Worm (Caenorhabditis elegans) whole organism, midembryonic: ENCODE measurements around the gene dop-2.

Source experiments
- T22C8.4 ChIP-seq: fragments of 200-800 bp; sonication (Bioruptor generic); IDR thresholded peaks from 2 replicates; pipeline ENCODE4 v1.3.6; 2022; ENCODE audit warnings: missing genetic modification characterization, missing compliant biosample characterization
- cog-1 ChIP-seq: sonication (generic microtip); optimal IDR thresholded peaks from 2 replicates; lab custom pipeline; 2016; ENCODE audit warnings: missing genetic modification characterization, missing compliant biosample characterization
- flt-1 ChIP-seq: fragments of 200-800 bp; sonication (Bioruptor generic); IDR thresholded peaks from 2 replicates; pipeline ENCODE4 v1.3.6; 2022; ENCODE audit warnings: missing genetic modification characterization, missing compliant biosample characterization
- klf-2 ChIP-seq: fragments of 200-800 bp; sonication (Bioruptor generic); conservative IDR thresholded peaks from 2 replicates; pipeline ENCODE4 v1.3.6; 2022; ENCODE audit warnings: missing genetic modification reagents, missing genetic modification characterization, missing compliant biosample characterization
- med-1 ChIP-seq: sonication (generic microtip); optimal IDR thresholded peaks from 2 replicates; lab custom pipeline; 2017; ENCODE audit warnings: missing genetic modification characterization, mild to moderate bottlenecking, missing compliant biosample characterization, antibody characterized with exemption, missing genetic modification reagents; ENCODE audit not compliant: insufficient read depth
- ref-1 ChIP-seq: fragments of 200-800 bp; sonication (Bioruptor generic); conservative IDR thresholded peaks from 2 replicates; pipeline ENCODE4 v1.3.6; 2022; ENCODE audit warnings: missing genetic modification reagents, missing genetic modification characterization, missing compliant biosample characterization
- tab-1 ChIP-seq: fragments of 200-800 bp; sonication (Bioruptor generic); IDR thresholded peaks from 2 replicates; pipeline ENCODE4 v1.3.6; 2022; ENCODE audit warnings: missing genetic modification characterization, missing compliant biosample characterization
- ztf-23 ChIP-seq: fragments of 200-800 bp; sonication (Bioruptor generic); IDR thresholded peaks from 2 replicates; pipeline ENCODE4 v1.3.6; 2022; ENCODE audit warnings: missing genetic modification reagents, missing genetic modification characterization, missing compliant biosample characterization
- ztf-29 ChIP-seq: fragments of 200-800 bp; sonication (Bioruptor generic); IDR thresholded peaks from 2 replicates; pipeline ENCODE4 v1.3.6; 2022; ENCODE audit warnings: missing genetic modification reagents, missing genetic modification characterization, missing compliant biosample characterization

The dop-2 gene

DNA sequence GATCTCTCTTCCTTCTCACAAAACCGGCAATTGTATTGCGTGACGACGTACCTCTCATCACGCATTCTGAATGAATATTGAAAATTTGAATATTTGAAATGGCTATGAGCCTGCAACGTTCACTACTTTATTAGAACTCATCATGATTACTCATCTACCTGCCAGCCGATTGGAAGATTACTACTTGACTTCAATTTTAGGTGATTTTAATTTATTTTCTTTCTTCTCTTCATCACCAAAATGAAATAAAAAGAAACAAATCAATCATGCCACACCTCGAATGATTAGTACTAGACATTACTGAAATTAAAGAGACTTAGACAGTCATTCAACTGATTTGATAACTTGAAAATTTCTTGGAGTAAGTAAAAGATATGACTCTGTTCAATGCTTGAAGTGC, 24.1 kb upstream of the dop-2 start:
- TF ChIP-seq flt-1 (GFP tag; lab: Robert Waterston, UW) = no peak
- TF ChIP-seq ref-1 (GFP tag; lab: Robert Waterston, UW) = no peak
- TF ChIP-seq ztf-29 = no peak
- TF ChIP-seq cog-1 (tag; lab: Kevin White, UChicago) = no peak
- TF ChIP-seq T22C8.4 (GFP tag; lab: Robert Waterston, UW) = no peak
- no peak for TF ChIP-seq tab-1 (GFP tag; lab: Robert Waterston, UW)
- TF ChIP-seq med-1 = no peak
- TF ChIP-seq ztf-23 (GFP tag; lab: Robert Waterston, UW) = no peak

- TF ChIP-seq ztf-29 = no peak
- no peak for TF ChIP-seq flt-1 (GFP tag; lab: Robert Waterston, UW)
- no peak for TF ChIP-seq tab-1 (GFP tag; lab: Robert Waterston, UW)
- TF ChIP-seq med-1 = no peak
- TF ChIP-seq T22C8.4 (GFP tag; lab: Robert Waterston, UW) = no peak
- no peak for TF ChIP-seq klf-2
- TF ChIP-seq ref-1 (GFP tag; lab: Robert Waterston, UW) = no peak
- TF ChIP-seq cog-1 (tag; lab: Kevin White, UChicago) = no peak
- no peak for TF ChIP-seq ztf-23 (GFP tag; lab: Robert Waterston, UW)
These were observed 20.7 kb upstream of the dop-2 start for ce11 chrV:9587619-9588018.

- TF ChIP-seq flt-1 (GFP tag; lab: Robert Waterston, UW) (no peak), ref-1 (GFP tag; lab: Robert Waterston, UW) (no peak), med-1 (no peak), ztf-23 (GFP tag; lab: Robert Waterston, UW) (no peak), klf-2 (no peak), T22C8.4 (GFP tag; lab: Robert Waterston, UW) (no peak), ztf-29 (no peak), tab-1 (GFP tag; lab: Robert Waterston, UW) (no peak), cog-1 (tag; lab: Kevin White, UChicago) (no peak)
These were observed 19.8 kb upstream of the dop-2 start for ce11 chrV:9588574-9588973.

DNA sequence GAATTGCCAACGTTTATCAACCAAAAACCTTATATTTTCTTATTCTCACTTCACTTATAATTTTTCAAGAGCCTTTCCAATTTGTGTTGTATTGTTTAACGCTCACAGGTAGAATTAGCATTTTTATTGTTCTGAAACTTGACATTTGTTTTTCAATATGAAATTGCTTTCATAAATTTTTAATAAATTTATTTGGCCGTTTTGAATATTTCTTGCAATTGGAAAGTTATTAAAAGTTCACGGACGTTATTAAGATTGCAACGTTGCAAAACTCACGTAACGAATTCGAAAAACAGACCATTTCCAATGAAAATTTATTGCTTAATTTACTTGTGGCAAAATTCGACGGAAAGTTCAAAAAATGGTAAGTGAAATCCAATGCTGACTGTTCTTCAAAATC, 18.0 kb upstream of the dop-2 start, which contains the start of gene K09G1.2:
Gene K09G1.2 (plus strand): TSS at position 301 of the 400 bp plus-strand sequence.
- no peak for TF ChIP-seq ztf-23 (GFP tag; lab: Robert Waterston, UW)
- no peak for TF ChIP-seq klf-2
- TF ChIP-seq ztf-29 = no peak
- TF ChIP-seq T22C8.4 (GFP tag; lab: Robert Waterston, UW) = no peak
- no peak for TF ChIP-seq med-1
- TF ChIP-seq cog-1 (tag; lab: Kevin White, UChicago) = no peak
- no peak for TF ChIP-seq tab-1 (GFP tag; lab: Robert Waterston, UW)
- no peak for TF ChIP-seq flt-1 (GFP tag; lab: Robert Waterston, UW)
- no peak for TF ChIP-seq ref-1 (GFP tag; lab: Robert Waterston, UW)

DNA sequence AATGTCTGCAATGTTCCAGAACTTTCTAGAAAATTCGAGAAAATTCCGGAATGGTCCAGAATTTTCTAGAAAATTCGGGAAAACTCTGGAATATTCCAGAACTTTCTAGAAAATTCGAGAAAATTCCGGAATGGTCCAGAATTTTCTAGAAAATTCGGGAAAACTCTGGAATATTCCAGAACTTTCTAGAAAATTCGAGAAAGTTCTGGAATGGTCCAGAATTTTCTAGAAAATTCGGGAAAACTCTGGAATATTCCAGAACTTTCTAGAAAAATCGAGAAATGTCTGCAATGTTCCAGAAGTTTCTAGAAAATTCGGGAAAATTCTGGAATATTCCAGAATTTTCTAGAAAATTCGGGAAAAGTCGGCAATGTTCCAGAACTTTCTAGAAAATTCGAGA, 4.9 kb upstream of the dop-2 start:
- TF ChIP-seq flt-1 (GFP tag; lab: Robert Waterston, UW) = peak; percentile 75; the same call in 1 of the 2 replicates

DNA sequence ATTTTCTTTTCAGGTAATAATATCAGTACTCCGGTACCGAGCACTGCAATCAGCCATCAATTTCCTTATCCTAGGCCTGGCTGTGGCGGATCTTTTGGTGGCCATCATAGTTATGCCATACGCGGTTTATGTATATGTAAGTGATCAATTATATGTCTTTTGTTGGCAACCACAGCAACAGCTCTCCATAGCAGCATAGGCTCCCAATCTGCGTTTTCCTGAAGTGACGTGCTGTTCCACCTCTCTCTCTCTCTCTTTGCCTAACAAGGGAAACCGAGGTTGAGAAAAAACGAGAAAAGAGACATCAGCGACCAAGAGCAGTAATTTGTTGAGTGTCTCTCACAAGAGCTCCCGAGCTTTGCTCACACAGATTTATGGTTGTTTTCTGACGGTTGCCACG, 861 bp downstream of the dop-2 start:
- TF ChIP-seq ztf-23 (GFP tag; lab: Robert Waterston, UW) (no peak), flt-1 (GFP tag; lab: Robert Waterston, UW) (no peak), med-1 (no peak), T22C8.4 (GFP tag; lab: Robert Waterston, UW) (no peak), ztf-29 (no peak), ref-1 (GFP tag; lab: Robert Waterston, UW) (no peak), tab-1 (GFP tag; lab: Robert Waterston, UW) (no peak), klf-2 (no peak), cog-1 (tag; lab: Kevin White, UChicago) (no peak)

- no peak for TF ChIP-seq med-1
- no peak for TF ChIP-seq ztf-23 (GFP tag; lab: Robert Waterston, UW)
- no peak for TF ChIP-seq T22C8.4 (GFP tag; lab: Robert Waterston, UW)
- TF ChIP-seq ref-1 (GFP tag; lab: Robert Waterston, UW) = no peak
- no peak for TF ChIP-seq ztf-29
- TF ChIP-seq cog-1 (tag; lab: Kevin White, UChicago) = no peak
- no peak for TF ChIP-seq klf-2
- TF ChIP-seq tab-1 (GFP tag; lab: Robert Waterston, UW) = no peak
- no peak for TF ChIP-seq flt-1 (GFP tag; lab: Robert Waterston, UW)
These were observed 7.4 kb downstream of the dop-2 start, which contains the start of gene pqn-63 for ce11 chrV:9615725-9616124. Gene pqn-63, plus strand, starts transcription at chrV:9616031.

DNA sequence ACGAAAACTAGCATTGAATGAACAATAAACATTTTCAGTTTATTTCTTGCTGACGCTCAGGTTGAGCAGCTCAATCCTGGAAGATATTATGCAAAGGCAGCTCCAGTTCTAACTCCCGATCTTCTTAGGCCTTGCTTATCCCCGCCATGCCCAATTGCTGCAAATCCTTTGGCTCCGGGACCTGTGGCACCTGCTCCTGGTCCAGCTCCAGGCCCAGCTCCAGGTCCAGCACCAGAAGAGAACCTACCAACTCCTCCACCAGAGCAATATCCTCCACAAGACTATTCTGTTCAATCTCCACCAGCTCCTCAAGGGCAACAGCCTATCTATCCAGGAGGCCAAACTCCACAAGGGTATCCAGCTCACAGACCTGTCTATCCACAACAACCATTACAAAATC, 7.8 kb downstream of the dop-2 start:
- TF ChIP-seq tab-1 (GFP tag; lab: Robert Waterston, UW) = no peak

- TF ChIP-seq cog-1 (tag; lab: Kevin White, UChicago) (no peak), flt-1 (GFP tag; lab: Robert Waterston, UW) (no peak), T22C8.4 (GFP tag; lab: Robert Waterston, UW) (no peak), klf-2 (no peak), med-1 (no peak), tab-1 (GFP tag; lab: Robert Waterston, UW) (no peak), ztf-29 (no peak), ztf-23 (GFP tag; lab: Robert Waterston, UW) (no peak), ref-1 (GFP tag; lab: Robert Waterston, UW) (no peak)
These were observed 8.3 kb downstream of the dop-2 start for ce11 chrV:9616687-9617086.

DNA sequence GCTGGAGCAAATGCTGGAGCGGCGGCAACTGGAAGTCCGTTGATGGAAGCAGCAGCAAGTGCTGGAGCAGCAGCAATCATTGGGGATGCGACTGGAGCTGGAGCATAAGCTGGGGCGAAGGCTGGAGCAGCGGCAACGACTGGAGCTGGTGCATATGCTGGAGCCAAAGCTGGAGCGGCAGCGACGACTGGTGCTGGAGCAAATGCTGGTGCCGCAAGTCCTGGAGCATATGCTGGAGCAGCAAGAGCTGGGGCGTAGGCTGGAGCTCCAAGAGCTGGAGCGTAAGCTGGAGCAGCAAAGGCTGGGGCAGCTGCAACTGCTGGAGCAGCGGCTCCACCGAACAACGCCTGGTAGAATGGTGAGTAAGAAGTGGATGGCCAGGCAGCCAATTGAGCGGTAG, 10.1 kb downstream of the dop-2 start:
- TF ChIP-seq T22C8.4 (GFP tag; lab: Robert Waterston, UW) (0 out of 2 replicates have a peak, but pooled peaks have one; percentile 18), tab-1 (GFP tag; lab: Robert Waterston, UW) (no peak)

DNA sequence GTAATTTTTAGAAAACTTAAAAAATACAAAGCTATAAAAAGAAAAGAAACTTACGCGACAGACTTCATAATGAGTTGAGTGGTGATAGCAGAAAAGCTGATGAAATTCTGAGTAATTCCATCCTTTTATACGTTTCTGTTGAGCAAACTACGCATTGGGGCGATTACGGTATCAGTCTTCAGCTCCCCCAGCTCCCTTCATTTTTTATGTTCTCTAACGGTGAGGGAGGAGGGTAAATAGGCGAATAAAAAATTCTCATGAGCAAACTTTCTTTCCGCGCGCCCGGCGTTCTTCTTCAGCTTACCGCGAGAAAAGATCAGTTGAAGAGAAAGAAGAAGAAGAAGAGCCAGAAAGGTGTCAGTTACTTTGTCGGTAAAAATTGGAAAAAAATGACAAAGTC, 10.6 kb downstream of the dop-2 start, which contains the start of gene idpc-7:
Gene idpc-7 (minus strand): TSS at position 101 of the 400 bp plus-strand sequence.
- no peak for TF ChIP-seq cog-1 (tag; lab: Kevin White, UChicago)
- no peak for TF ChIP-seq ref-1 (GFP tag; lab: Robert Waterston, UW)
